Worm (Caenorhabditis elegans) whole organism, young adult: ENCODE results near the gene cutl-19.

Experiments
- C06A6.2 ChIP-seq: fragments of 200-800 bp; sonication (Bioruptor generic); conservative IDR thresholded peaks from 2 replicates; pipeline ENCODE4 v1.3.6; 2022; ENCODE audit warnings: missing genetic modification characterization, missing compliant biosample characterization
- F23B12.7 ChIP-seq: sonication (generic microtip); optimal IDR thresholded peaks from 2 replicates; lab custom pipeline; 2017; ENCODE audit warnings: missing genetic modification characterization, mild to moderate bottlenecking, missing compliant biosample characterization, antibody characterized with exemption, moderate library complexity; ENCODE audit not compliant: insufficient read depth
- F33H1.4 ChIP-seq: fragments of 200-800 bp; sonication (Bioruptor generic); IDR thresholded peaks from 2 replicates; pipeline ENCODE4 v1.3.6; 2022; ENCODE audit warnings: missing genetic modification reagents, missing genetic modification characterization, missing compliant biosample characterization
- F49E8.2 ChIP-seq: sonication (generic microtip); optimal IDR thresholded peaks from 3 replicates; lab custom pipeline; 2017; ENCODE audit warnings: missing genetic modification characterization, mild to moderate bottlenecking, missing compliant biosample characterization, antibody characterized with exemption, moderate library complexity; ENCODE audit not compliant: insufficient read depth
- Y53G8AR.9 ChIP-seq: fragments of 200-800 bp; sonication (Bioruptor generic); conservative IDR thresholded peaks from 2 replicates; pipeline ENCODE4 v1.3.6; 2022; ENCODE audit warnings: missing genetic modification reagents, missing genetic modification characterization, missing compliant biosample characterization
- Y67H2A.10 ChIP-seq: fragments of 200-800 bp; sonication (Bioruptor generic); conservative IDR thresholded peaks from 2 replicates; pipeline ENCODE4 v1.3.6; 2022; ENCODE audit warnings: missing genetic modification reagents, missing genetic modification characterization, missing compliant biosample characterization
- Y79H2A.3 ChIP-seq: fragments of 200-800 bp; sonication (Bioruptor generic); conservative IDR thresholded peaks from 2 replicates; pipeline ENCODE4 v1.3.6; 2022; ENCODE audit warnings: missing genetic modification reagents, missing genetic modification characterization, missing compliant biosample characterization
- ZK185.1 ChIP-seq: sonication (generic microtip); optimal IDR thresholded peaks from 2 replicates; lab custom pipeline; 2016; ENCODE audit warnings: mild to moderate bottlenecking, missing genetic modification characterization, missing compliant biosample characterization; ENCODE audit not compliant: poor library complexity, severe bottlenecking
- aptf-2 ChIP-seq: fragments of 200-800 bp; sonication (Bioruptor generic); conservative IDR thresholded peaks from 2 replicates; pipeline ENCODE4 v1.3.6; 2022; ENCODE audit warnings: missing genetic modification reagents, missing genetic modification characterization, missing compliant biosample characterization
- aptf-3 ChIP-seq: fragments of 200-800 bp; sonication (Bioruptor generic); IDR thresholded peaks from 2 replicates; pipeline ENCODE4 v1.3.6; 2022; ENCODE audit warnings: missing genetic modification characterization, missing compliant biosample characterization
- attf-3 ChIP-seq: fragments of 200-800 bp; sonication (Bioruptor generic); conservative IDR thresholded peaks from 2 replicates; pipeline ENCODE4 v1.3.6; 2022; ENCODE audit warnings: missing genetic modification reagents, missing genetic modification characterization, missing compliant biosample characterization
- attf-5 ChIP-seq: fragments of 200-800 bp; sonication (Bioruptor generic); optimal IDR thresholded peaks from 2 replicates; lab custom pipeline; 2018; ENCODE audit warnings: mild to moderate bottlenecking, missing genetic modification characterization, missing compliant biosample characterization
- cebp-1 ChIP-seq, 2 experiments: fragments of 200-800 bp in 1 of 2; sonication (Bioruptor generic) in 1 of 2; sonication (generic microtip) in 1 of 2; IDR thresholded peaks in 1 of 2; optimal IDR thresholded peaks in 1 of 2; 2 replicates each; pipeline versions ENCODE4 v1.3.6 to Lab custom; 2017 to 2022; ENCODE audit warnings: missing compliant biosample characterization in 2 of 2, missing genetic modification characterization in 2 of 2, mild to moderate bottlenecking in 1 of 2, missing genetic modification reagents in 1 of 2, moderate library complexity in 1 of 2
- ceh-100 ChIP-seq: fragments of 200-800 bp; sonication (Bioruptor generic); IDR thresholded peaks from 2 replicates; pipeline ENCODE4 v1.3.6; 2022; ENCODE audit warnings: missing genetic modification reagents, missing genetic modification characterization, missing compliant biosample characterization
- ceh-91 ChIP-seq: fragments of 200-800 bp; sonication (Bioruptor generic); IDR thresholded peaks from 2 replicates; pipeline ENCODE4 v1.3.6; 2022; ENCODE audit warnings: missing genetic modification reagents, missing genetic modification characterization, missing compliant biosample characterization
- dox-1 ChIP-seq: fragments of 200-800 bp; sonication (Bioruptor generic); IDR thresholded peaks from 2 replicates; pipeline ENCODE4 v1.3.6; 2022; ENCODE audit warnings: missing genetic modification reagents, missing genetic modification characterization, missing compliant biosample characterization
- ekl-4 ChIP-seq: fragments of 200-800 bp; sonication (Bioruptor generic); IDR thresholded peaks from 2 replicates; pipeline ENCODE4 v1.3.6; 2022; ENCODE audit warnings: missing genetic modification reagents, missing genetic modification characterization, missing compliant biosample characterization
- lin-35 ChIP-seq, 3 experiments: fragments of 150-350 bp in 2 of 3; sonication (generic microtip) in 1 of 3; optimal IDR thresholded peaks; 2 replicates each; lab custom pipeline; 2014 to 2018; ENCODE audit warnings: missing biosample characterization in 3 of 3, missing genetic modification characterization in 3 of 3, missing genetic modification reagents in 3 of 3
- lin-40 ChIP-seq: sonication (generic microtip); optimal IDR thresholded peaks from 2 replicates; lab custom pipeline; 2016; ENCODE audit warnings: missing genetic modification characterization, mild to moderate bottlenecking, missing compliant biosample characterization, missing genotype, missing genetic modification reagents
- lir-1 ChIP-seq: fragments of 200-800 bp; sonication (Bioruptor generic); conservative IDR thresholded peaks from 2 replicates; pipeline ENCODE4 v1.3.6; 2022; ENCODE audit warnings: missing genetic modification reagents, missing genetic modification characterization, missing compliant biosample characterization
- lsl-1 ChIP-seq: fragments of 200-800 bp; sonication (Bioruptor generic); optimal IDR thresholded peaks from 2 replicates; lab custom pipeline; 2018; ENCODE audit warnings: mild to moderate bottlenecking, missing genetic modification characterization, moderate library complexity, missing compliant biosample characterization
- madf-10 ChIP-seq: sonication (generic microtip); optimal IDR thresholded peaks from 2 replicates; lab custom pipeline; 2016; ENCODE audit warnings: mild to moderate bottlenecking, missing genetic modification characterization, missing compliant biosample characterization
- mcd-1 ChIP-seq: fragments of 200-800 bp; sonication (Bioruptor generic); IDR thresholded peaks from 2 replicates; pipeline ENCODE4 v1.3.6; 2022; ENCODE audit warnings: missing genetic modification reagents, missing genetic modification characterization, missing compliant biosample characterization
- mes-4 ChIP-seq: sonication (generic microtip); optimal IDR thresholded peaks from 2 replicates; lab custom pipeline; 2016; ENCODE audit warnings: missing genotype, missing genetic modification characterization, missing compliant biosample characterization
- nfyb-1 ChIP-seq: fragments of 200-800 bp; sonication (Bioruptor generic); IDR thresholded peaks from 2 replicates; pipeline ENCODE4 v1.3.6; 2022; ENCODE audit warnings: missing genetic modification reagents, missing genetic modification characterization, missing compliant biosample characterization
- nhr-80 ChIP-seq: sonication (generic microtip); optimal IDR thresholded peaks from 2 replicates; lab custom pipeline; 2016; ENCODE audit warnings: missing genetic modification characterization, missing compliant biosample characterization
- pbrm-1 ChIP-seq: fragments of 200-800 bp; sonication (Bioruptor generic); IDR thresholded peaks from 2 replicates; pipeline ENCODE4 v1.3.6; 2022; ENCODE audit warnings: missing genetic modification reagents, missing genetic modification characterization, missing compliant biosample characterization
- pha-4 ChIP-seq: fragments of 150-350 bp; sonication (generic microtip); optimal IDR thresholded peaks from 2 replicates; lab custom pipeline; 2014; ENCODE audit warnings: missing biosample characterization, missing genetic modification reagents, missing genetic modification characterization
- rcor-1 ChIP-seq: fragments of 200-800 bp; sonication (Bioruptor generic); IDR thresholded peaks from 2 replicates; pipeline ENCODE4 v1.3.6; 2022; ENCODE audit warnings: missing genetic modification reagents, missing genetic modification characterization, missing compliant biosample characterization
- repo-1 ChIP-seq: sonication (generic microtip); optimal IDR thresholded peaks from 2 replicates; lab custom pipeline; 2017; ENCODE audit warnings: mild to moderate bottlenecking, missing genetic modification characterization, missing compliant biosample characterization
- rpc-1 ChIP-seq, 2 experiments: fragments of 150-350 bp in 1 of 2; sonication (generic microtip) in 1 of 2; optimal IDR thresholded peaks; 2 replicates each; lab custom pipeline; 2014 to 2018; ENCODE audit warnings: missing biosample characterization in 1 of 2, missing genetic modification characterization in 1 of 2, missing genetic modification reagents in 1 of 2, missing genotype in 1 of 2
- snpc-1.1 ChIP-seq: sonication (generic microtip); optimal IDR thresholded peaks from 2 replicates; lab custom pipeline; 2017; ENCODE audit warnings: missing genetic modification characterization, mild to moderate bottlenecking, missing compliant biosample characterization, antibody characterized with exemption, moderate library complexity, missing genotype, missing genetic modification reagents; ENCODE audit not compliant: insufficient read depth
- snpc-3.4 ChIP-seq: sonication (generic microtip); optimal IDR thresholded peaks from 2 replicates; lab custom pipeline; 2017; ENCODE audit warnings: missing genetic modification characterization, mild to moderate bottlenecking, missing compliant biosample characterization, antibody characterized with exemption, moderate library complexity, missing genotype, missing genetic modification reagents
- snpc-4 ChIP-seq, 5 experiments: fragments of 150-350 bp in 1 of 5; sonication (generic microtip) in 4 of 5; optimal IDR thresholded peaks; 2 replicates each; lab custom pipeline; 2014 to 2018; ENCODE audit warnings: missing genetic modification characterization in 5 of 5, missing biosample characterization in 3 of 5, antibody characterized with exemption in 2 of 5, mild to moderate bottlenecking in 2 of 5, missing compliant biosample characterization in 2 of 5, missing genotype in 2 of 5, moderate library complexity in 2 of 5, missing genetic modification reagents in 1 of 5
- tbp1 ChIP-seq: fragments of 200-800 bp; sonication (Bioruptor generic); optimal IDR thresholded peaks from 2 replicates; lab custom pipeline; 2018; ENCODE audit warnings: mild to moderate bottlenecking, missing genetic modification characterization, missing compliant biosample characterization
- tlf-1 ChIP-seq: fragments of 200-800 bp; sonication (Bioruptor generic); optimal IDR thresholded peaks from 2 replicates; lab custom pipeline; 2018; ENCODE audit warnings: mild to moderate bottlenecking, missing genetic modification characterization, missing compliant biosample characterization
- unc-130 ChIP-seq: sonication (generic microtip); optimal IDR thresholded peaks from 2 replicates; lab custom pipeline; 2016; ENCODE audit warnings: missing genetic modification reagents, missing genetic modification characterization, missing compliant biosample characterization
- ztf-18 ChIP-seq: sonication (generic microtip); optimal IDR thresholded peaks from 2 replicates; lab custom pipeline; 2016; ENCODE audit warnings: missing genotype, mild to moderate bottlenecking, missing genetic modification characterization, missing compliant biosample characterization
- ztf-22 ChIP-seq: fragments of 200-800 bp; sonication (Bioruptor generic); optimal IDR thresholded peaks from 2 replicates; lab custom pipeline; 2018; ENCODE audit warnings: mild to moderate bottlenecking, missing genetic modification characterization, moderate library complexity, missing compliant biosample characterization
- ztf-26 ChIP-seq: sonication (generic microtip); optimal IDR thresholded peaks from 2 replicates; lab custom pipeline; 2017; ENCODE audit warnings: missing genetic modification characterization, missing compliant biosample characterization
- ztf-28 ChIP-seq: fragments of 200-800 bp; sonication (Bioruptor generic); IDR thresholded peaks from 2 replicates; pipeline ENCODE4 v1.3.6; 2022; ENCODE audit warnings: missing genetic modification reagents, missing genetic modification characterization, missing compliant biosample characterization
- ztf-6 ChIP-seq: fragments of 200-800 bp; sonication (Bioruptor generic); IDR thresholded peaks from 2 replicates; pipeline ENCODE4 v1.3.6; 2022; ENCODE audit warnings: missing genetic modification reagents, missing genetic modification characterization, missing compliant biosample characterization

The cutl-19 gene

DNA sequence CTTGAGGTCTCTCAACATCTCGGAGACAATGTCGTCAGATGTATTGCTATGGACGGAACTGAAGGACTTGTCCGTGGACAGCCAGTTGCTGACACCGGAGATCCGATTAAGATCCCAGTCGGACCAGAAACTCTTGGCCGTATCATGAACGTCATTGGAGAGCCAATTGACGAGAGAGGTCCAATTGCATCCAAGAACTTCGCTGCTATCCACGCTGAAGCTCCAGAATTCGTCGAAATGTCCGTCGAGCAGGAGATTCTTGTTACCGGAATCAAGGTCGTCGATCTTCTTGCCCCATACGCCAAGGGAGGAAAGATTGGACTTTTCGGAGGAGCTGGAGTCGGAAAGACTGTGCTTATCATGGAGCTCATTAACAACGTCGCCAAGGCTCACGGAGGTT, 11.4 kb upstream of the cutl-19 start:
- TF ChIP-seq ztf-6 (GFP tag; lab: Robert Waterston, UW) (no peak), ztf-22 (GFP tag; lab: Kevin White, UChicago) (no peak)

ce11 chrIII:5227831-5228467, 10.5 kb upstream of the cutl-19 start, which contains the start of the genes C34E10.12, C34E10.10 and atp-2:
Gene C34E10.12 (minus strand): TSS chrIII:5227881.
Gene C34E10.10 (minus strand): TSS chrIII:5227884.
Gene atp-2 (plus strand): TSS chrIII:5228417.
- TF ChIP-seq ceh-100 (GFP tag; lab: Robert Waterston, UW) (peak; percentile 57; the same call in 1 of the 2 replicates), tbp1 (GFP tag; lab: Kevin White, UChicago) (peak; percentile 61), snpc-1.1 (peak; percentile 48), rcor-1 (GFP tag; lab: Robert Waterston, UW) (peak; percentile 39; the same call in 1 of the 2 replicates), ztf-28 (GFP tag; lab: Robert Waterston, UW) (no peak), lsl-1 (GFP tag; lab: Kevin White, UChicago) (peak; percentile 47), nfyb-1 (GFP tag; lab: Robert Waterston, UW) (peak; percentile 73; the same call in 1 of the 2 replicates), nhr-80 (tag; lab: Kevin White, UChicago) (peak; percentile 38), Y79H2A.3 (GFP tag; lab: Robert Waterston, UW) (no peak), lin-35 (GFP tag; optimal IDR thresholded peaks at IDR 0.05; lab: Kevin White, UChicago) (peak in 1 of 3 experiments; percentile 76), mcd-1 (GFP tag; lab: Robert Waterston, UW) (peak; percentile 73), attf-3 (GFP tag; lab: Robert Waterston, UW) (peak; percentile 57; the same call in 1 of the 2 replicates), snpc-3.4 (peak; percentile 62), Y67H2A.10 (0 out of 2 replicates have a peak, but pooled peaks have one; percentile 39), cebp-1 (GFP tag; IDR thresholded peaks at IDR 0.05; lab: Robert Waterston, UW) (no peak), cebp-1 (tag; optimal IDR thresholded peaks at IDR 0.05; lab: Kevin White, UChicago) (peak; percentile 59), repo-1 (tag; lab: Kevin White, UChicago) (no peak), F23B12.7 (tag; lab: Kevin White, UChicago) (peak; percentile 87), F33H1.4 (GFP tag; lab: Robert Waterston, UW) (peak; percentile 96), attf-5 (GFP tag; lab: Kevin White, UChicago) (peak; percentile 82), Y53G8AR.9 (GFP tag; lab: Robert Waterston, UW) (0 out of 2 replicates have a peak, but pooled peaks have one; percentile 34), lin-40 (tag; lab: Kevin White, UChicago) (peak; percentile 64), pha-4 (peak; percentile 11), aptf-2 (GFP tag; lab: Robert Waterston, UW) (no peak), mes-4 (tag; lab: Kevin White, UChicago) (no peak), aptf-3 (GFP tag; lab: Robert Waterston, UW) (no peak), ceh-91 (GFP tag; lab: Robert Waterston, UW) (no peak), dox-1 (GFP tag; lab: Robert Waterston, UW) (peak; percentile 56), ekl-4 (GFP tag; lab: Robert Waterston, UW) (peak; percentile 59), ztf-26 (tag; lab: Kevin White, UChicago) (peak; percentile 19), F49E8.2 (tag; lab: Kevin White, UChicago) (peak; percentile 72), pbrm-1 (GFP tag; lab: Robert Waterston, UW) (peak; percentile 50; the same call in 1 of the 2 replicates), lir-1 (GFP tag; lab: Robert Waterston, UW) (no peak), unc-130 (GFP tag; lab: Kevin White, UChicago) (peak; percentile 23), rpc-1 (optimal IDR thresholded peaks at IDR 0.05; lab: Kevin White, UChicago) (peak; percentile 25), rpc-1 (tag; optimal IDR thresholded peaks at IDR 0.05; lab: Kevin White, UChicago) (no peak), C06A6.2 (peak; percentile 46; the same call in 1 of the 2 replicates), madf-10 (tag; lab: Kevin White, UChicago) (peak; percentile 54), snpc-4 (GFP tag; optimal IDR thresholded peaks at IDR 0.05; lab: Kevin White, UChicago) (no peak), snpc-4 (tag; optimal IDR thresholded peaks at IDR 0.05; lab: Kevin White, UChicago) (peak; percentile 24 to 75 (median 40)), ZK185.1 (tag; lab: Kevin White, UChicago) (peak; percentile 68), tlf-1 (peak; percentile 13), ztf-18 (tag; lab: Kevin White, UChicago) (peak; percentile 12)
